Fruit fly (Drosophila melanogaster): Measurements from ENCODE around the gene CG3517.

DNA sequence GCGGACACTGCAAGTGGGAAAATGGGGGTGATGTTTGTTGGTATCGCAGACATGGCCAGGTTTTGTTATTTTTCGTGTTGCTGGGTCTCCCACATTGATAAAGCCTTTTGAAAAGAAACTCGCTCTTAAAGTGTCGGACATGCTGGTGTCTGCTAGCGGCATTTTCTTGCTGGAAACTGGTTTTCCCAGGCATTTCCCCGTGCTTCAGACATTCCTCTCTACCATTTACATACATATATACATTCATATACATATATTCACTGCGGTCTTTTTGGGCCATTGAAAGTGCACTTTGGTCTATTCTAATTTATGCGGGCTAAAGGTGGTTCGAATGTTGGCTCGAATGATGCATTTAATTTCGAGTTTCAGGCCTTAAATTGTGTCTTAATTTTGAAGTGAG is 45.6 kb upstream of the CG3517 start:
- TF ChIP-seq kay (GFP tag; ENCODE audit: borderline replicate concordance), result no peak
- no peak for TF ChIP-seq cic (GFP tag; optimal IDR thresholded peaks at IDR 0.05)
- no peak for TF ChIP-seq toe (GFP tag; optimal IDR thresholded peaks at IDR 0.05)
- TF ChIP-seq CG1620 (GFP tag; optimal IDR thresholded peaks at IDR 0.05), result no peak
- TF ChIP-seq CG5204 (GFP tag; optimal IDR thresholded peaks at IDR 0.05), result no peak
- no peak for TF ChIP-seq ovo (GFP tag; optimal IDR thresholded peaks at IDR 0.05)
- no peak for TF ChIP-seq CG7045 (GFP tag; optimal IDR thresholded peaks at IDR 0.05)
- no peak for TF ChIP-seq CG12768 (GFP tag; optimal IDR thresholded peaks at IDR 0.05)
- TF ChIP-seq CG14711 (tag; optimal IDR thresholded peaks at IDR 0.05), result no peak
- TF ChIP-seq CG33017 (tag; optimal IDR thresholded peaks at IDR 0.05), result no peak
- TF ChIP-seq pad (GFP tag; optimal IDR thresholded peaks at IDR 0.05), result no peak
- TF ChIP-seq Hr96 (GFP tag; optimal IDR thresholded peaks at IDR 0.05), result no peak

Measured in whole organism, adult.